Fruit fly (Drosophila melanogaster) whole organism, embryonic: ENCODE data around the gene GstD10.
A peak's percentile ranks its signal among the peaks of the same experiment; 100 is the strongest.

Source experiments
- Atf3 ChIP-seq: fragments of 200-800 bp; sonication (Bioruptor generic); optimal IDR thresholded peaks from 3 replicates; lab custom pipeline; 2016; ENCODE audit warnings: missing biosample characterization, missing genetic modification characterization
- Atf6 ChIP-seq: fragments of 200-800 bp; sonication (Bioruptor generic); IDR thresholded peaks from 2 replicates; pipeline ENCODE4 v1.3.6; 2022; ENCODE audit warnings: missing biosample characterization, missing genetic modification characterization
- C15 ChIP-seq: fragments of 200-800 bp; sonication (Bioruptor generic); IDR thresholded peaks from 3 replicates; pipeline ENCODE4 v1.3.6; 2022; ENCODE audit warnings: missing biosample characterization, missing genetic modification characterization
- CG10267 ChIP-seq: fragments of 200-800 bp; sonication (Bioruptor generic); optimal IDR thresholded peaks from 2 replicates; lab custom pipeline; 2018; ENCODE audit warnings: missing biosample characterization, mild to moderate bottlenecking, missing genetic modification characterization, moderate library complexity
- CG10321 ChIP-seq: fragments of 200-800 bp; sonication (Bioruptor generic); IDR thresholded peaks from 2 replicates; pipeline ENCODE4 v1.3.6; 2022; ENCODE audit warnings: missing biosample characterization, missing genetic modification characterization
- CG10431 ChIP-seq: fragments of 200-800 bp; sonication (Bioruptor generic); optimal IDR thresholded peaks from 3 replicates; lab custom pipeline; 2018; ENCODE audit warnings: missing biosample characterization, mild to moderate bottlenecking, missing genetic modification characterization
- CG14441 ChIP-seq: fragments of 200-800 bp; sonication (Bioruptor generic); IDR thresholded peaks from 2 replicates; pipeline ENCODE4 v1.3.6; 2022; ENCODE audit warnings: missing biosample characterization, missing genetic modification characterization
- CG17385 ChIP-seq: fragments of 200-800 bp; sonication (Bioruptor generic); optimal IDR thresholded peaks from 3 replicates; lab custom pipeline; 2018; ENCODE audit warnings: missing biosample characterization, mild to moderate bottlenecking, missing genetic modification characterization
- CG3163 ChIP-seq: fragments of 200-800 bp; sonication (Bioruptor generic); optimal IDR thresholded peaks from 3 replicates; lab custom pipeline; 2016; ENCODE audit warnings: missing biosample characterization, missing genetic modification characterization
- CG43689 ChIP-seq: fragments of 200-800 bp; sonication (Bioruptor generic); IDR thresholded peaks from 2 replicates; pipeline ENCODE4 v1.3.6; 2022; ENCODE audit warnings: missing biosample characterization, missing genetic modification characterization
- CG7556 ChIP-seq: fragments of 200-800 bp; sonication (Bioruptor generic); optimal IDR thresholded peaks from 2 replicates; lab custom pipeline; 2017; ENCODE audit warnings: missing biosample characterization, mild to moderate bottlenecking, missing genetic modification characterization
- CG8924 ChIP-seq: fragments of 200-800 bp; optimal IDR thresholded peaks from 3 replicates; lab custom pipeline; 2019; ENCODE audit warnings: missing biosample characterization, mild to moderate bottlenecking, missing genetic modification characterization, moderate library complexity
- CTCF ChIP-seq: fragments of 200-800 bp; sonication (Bioruptor generic); optimal IDR thresholded peaks from 2 replicates; lab custom pipeline; 2017; ENCODE audit warnings: missing biosample characterization, mild to moderate bottlenecking, missing genetic modification characterization, moderate library complexity
- CrebB ChIP-seq: fragments of 200-800 bp; sonication (Bioruptor generic); optimal IDR thresholded peaks from 3 replicates; lab custom pipeline; 2018; ENCODE audit warnings: missing biosample characterization, mild to moderate bottlenecking, missing genetic modification characterization
- Fer3 ChIP-seq: fragments of 200-800 bp; sonication (Bioruptor generic); optimal IDR thresholded peaks from 2 replicates; lab custom pipeline; 2018; ENCODE audit warnings: missing biosample characterization, mild to moderate bottlenecking, missing genetic modification characterization, moderate library complexity
- HLH3B ChIP-seq: fragments of 200-800 bp; sonication (Bioruptor generic); IDR thresholded peaks from 2 replicates; pipeline ENCODE4 v1.3.6; 2022; ENCODE audit warnings: missing biosample characterization, missing genetic modification characterization
- Hey ChIP-seq: fragments of 200-800 bp; sonication (Bioruptor generic); optimal IDR thresholded peaks from 3 replicates; lab custom pipeline; 2018; ENCODE audit warnings: missing biosample characterization, mild to moderate bottlenecking, missing genetic modification characterization
- Lim3 ChIP-seq: fragments of 200-800 bp; sonication (Bioruptor generic); IDR thresholded peaks from 2 replicates; pipeline ENCODE4 v1.3.6; 2022; ENCODE audit warnings: missing biosample characterization, missing genetic modification characterization
- Max ChIP-seq: fragments of 200-800 bp; sonication (Bioruptor generic); optimal IDR thresholded peaks from 2 replicates; lab custom pipeline; 2016; ENCODE audit warnings: missing biosample characterization, mild to moderate bottlenecking, missing genetic modification characterization
- Sin3A ChIP-seq: fragments of >200 bp; optimal IDR thresholded peaks from 2 replicates; lab custom pipeline; 2018
- Xrp1 ChIP-seq: fragments of 200-800 bp; sonication (Bioruptor generic); IDR thresholded peaks from 2 replicates; pipeline ENCODE4 v1.3.6; 2022; ENCODE audit warnings: missing biosample characterization, missing genetic modification characterization
- ab ChIP-seq: fragments of 200-800 bp; sonication (Bioruptor generic); optimal IDR thresholded peaks from 2 replicates; lab custom pipeline; 2016; ENCODE audit warnings: missing biosample characterization, missing genetic modification characterization
- amos ChIP-seq: fragments of 200-800 bp; sonication (Bioruptor generic); IDR thresholded peaks from 2 replicates; pipeline ENCODE4 v1.3.6; 2022; ENCODE audit warnings: missing biosample characterization, missing genetic modification characterization; ENCODE audit not compliant: partially characterized antibody
- btn ChIP-seq: fragments of 200-800 bp; sonication (Bioruptor generic); optimal IDR thresholded peaks from 2 replicates; lab custom pipeline; 2016; ENCODE audit warnings: missing biosample characterization, missing genetic modification characterization
- cg ChIP-seq: fragments of 200-800 bp; sonication (Bioruptor generic); optimal IDR thresholded peaks from 3 replicates; lab custom pipeline; 2019; ENCODE audit warnings: missing biosample characterization, mild to moderate bottlenecking, missing genetic modification characterization, moderate library complexity
- crp ChIP-seq, 2 experiments: fragments of 200-800 bp; sonication (Bioruptor generic); optimal IDR thresholded peaks; 2 replicates in 1 of 2; 3 replicates in 1 of 2; lab custom pipeline; 2017; ENCODE audit warnings: missing biosample characterization in 2 of 2, missing genetic modification characterization in 2 of 2, mild to moderate bottlenecking in 1 of 2, moderate library complexity in 1 of 2
- exex ChIP-seq: fragments of 200-800 bp; sonication (Bioruptor generic); optimal IDR thresholded peaks from 4 replicates; lab custom pipeline; 2018; ENCODE audit warnings: missing biosample characterization, mild to moderate bottlenecking, missing genetic modification characterization, moderate library complexity
- gsb-n ChIP-seq: fragments of 200-800 bp; sonication (Bioruptor generic); optimal IDR thresholded peaks from 3 replicates; lab custom pipeline; 2018; ENCODE audit warnings: missing biosample characterization, mild to moderate bottlenecking, missing genetic modification characterization
- her ChIP-seq: fragments of 200-800 bp; sonication (Bioruptor generic); optimal IDR thresholded peaks from 2 replicates; lab custom pipeline; 2016; ENCODE audit warnings: missing biosample characterization, missing genetic modification characterization
- jumu ChIP-seq: fragments of 200-800 bp; sonication (Bioruptor generic); optimal IDR thresholded peaks from 3 replicates; lab custom pipeline; 2016; ENCODE audit warnings: missing biosample characterization, missing genetic modification characterization
- pros ChIP-seq: fragments of 200-800 bp; sonication (Bioruptor generic); optimal IDR thresholded peaks from 3 replicates; lab custom pipeline; 2019; ENCODE audit warnings: missing biosample characterization, mild to moderate bottlenecking, missing genetic modification characterization, moderate library complexity
- ro ChIP-seq: fragments of 200-800 bp; sonication (Bioruptor generic); IDR thresholded peaks from 2 replicates; pipeline ENCODE4 v1.3.6; 2022; ENCODE audit warnings: missing biosample characterization, missing genetic modification characterization
- sd ChIP-seq: fragments of 200-800 bp; sonication (Bioruptor generic); optimal IDR thresholded peaks from 3 replicates; lab custom pipeline; 2018; ENCODE audit warnings: missing biosample characterization, mild to moderate bottlenecking, missing genetic modification characterization, moderate library complexity
- sens-2 ChIP-seq: fragments of 200-800 bp; sonication (Bioruptor generic); IDR thresholded peaks from 2 replicates; pipeline ENCODE4 v1.3.6; 2022; ENCODE audit warnings: missing biosample characterization, missing genetic modification characterization
- sim ChIP-seq: fragments of 200-800 bp; sonication (Bioruptor generic); IDR thresholded peaks from 2 replicates; pipeline ENCODE4 v1.3.6; 2022; ENCODE audit warnings: missing biosample characterization, missing genetic modification characterization
- stwl ChIP-seq: fragments of 200-800 bp; sonication (Bioruptor generic); optimal IDR thresholded peaks from 3 replicates; lab custom pipeline; 2018; ENCODE audit warnings: missing biosample characterization, mild to moderate bottlenecking, missing genetic modification characterization, moderate library complexity
- tin ChIP-seq: fragments of 200-800 bp; sonication (Bioruptor generic); optimal IDR thresholded peaks from 3 replicates; lab custom pipeline; 2016; ENCODE audit warnings: missing biosample characterization, missing genetic modification characterization
- tll ChIP-seq, 2 experiments: fragments of 200-800 bp in 1 of 2; fragments of >200 bp in 1 of 2; sonication (Bioruptor generic) in 1 of 2; optimal IDR thresholded peaks; 2 replicates each; lab custom pipeline; 2017 to 2019; ENCODE audit warnings: missing biosample characterization in 2 of 2, missing genetic modification characterization in 2 of 2, mild to moderate bottlenecking in 1 of 2, moderate library complexity in 1 of 2
- zfh1 ChIP-seq: fragments of 200-800 bp; sonication (Bioruptor generic); IDR thresholded peaks from 3 replicates; pipeline ENCODE4 v1.3.6; 2022; ENCODE audit warnings: missing biosample characterization, missing genetic modification characterization

Gene GstD10

DNA sequence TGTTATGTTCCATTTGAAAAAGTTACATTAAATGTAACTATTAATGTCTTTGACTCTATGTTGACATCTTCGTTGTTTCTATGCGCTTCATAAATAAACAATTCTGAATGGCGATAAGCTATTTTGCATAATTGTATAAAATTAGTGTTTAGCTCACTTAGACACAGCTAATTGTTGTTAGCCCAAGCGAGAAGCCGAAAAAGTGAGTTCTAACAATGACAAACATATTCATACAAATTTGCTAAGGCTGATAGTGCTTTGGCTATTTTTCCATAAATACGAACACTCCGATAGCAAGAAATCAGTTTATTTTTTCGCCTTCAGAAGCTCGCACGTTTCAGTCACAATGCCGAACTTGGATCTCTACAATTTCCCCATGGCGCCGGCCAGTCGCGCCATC is 12.7 kb upstream of the GstD10 start, which contains the start of gene GstD7:
Gene GstD7 (plus strand): TSS at position 301 of the 400 bp plus-strand sequence.
- no peak for TF ChIP-seq Max (GFP tag; lab: Kevin White, UChicago)
- no peak for TF ChIP-seq ab
- no peak for TF ChIP-seq Hey (tag; lab: Kevin White, UChicago)
- TF ChIP-seq Xrp1 (GFP tag; lab: Robert Waterston, UW), result no peak
- TF ChIP-seq sim (GFP tag; lab: Robert Waterston, UW), result no peak
- TF ChIP-seq sens-2 (GFP tag; lab: Robert Waterston, UW), result no peak
- TF ChIP-seq CG10431 (GFP tag; lab: Kevin White, UChicago), result no peak
- TF ChIP-seq C15 (GFP tag; lab: Robert Waterston, UW), result no peak
- no peak for TF ChIP-seq Atf6 (GFP tag; lab: Robert Waterston, UW)
- no peak for TF ChIP-seq zfh1
- TF ChIP-seq crp (GFP tag; optimal IDR thresholded peaks at IDR 0.05; lab: Kevin White, UChicago), result no peak
- no peak for TF ChIP-seq CG10321 (GFP tag; lab: Robert Waterston, UW)
- TF ChIP-seq tin (GFP tag; lab: Kevin White, UChicago), result no peak
- no peak for TF ChIP-seq CG14441 (GFP tag; lab: Robert Waterston, UW)
- no peak for TF ChIP-seq CG43689 (GFP tag; lab: Robert Waterston, UW)
- no peak for TF ChIP-seq exex
- TF ChIP-seq CG17385 (GFP tag; lab: Kevin White, UChicago), result no peak
- no peak for TF ChIP-seq Lim3 (GFP tag; lab: Robert Waterston, UW)
- no peak for TF ChIP-seq tll (GFP tag; optimal IDR thresholded peaks at IDR 0.05; lab: Kevin White, UChicago)

DNA sequence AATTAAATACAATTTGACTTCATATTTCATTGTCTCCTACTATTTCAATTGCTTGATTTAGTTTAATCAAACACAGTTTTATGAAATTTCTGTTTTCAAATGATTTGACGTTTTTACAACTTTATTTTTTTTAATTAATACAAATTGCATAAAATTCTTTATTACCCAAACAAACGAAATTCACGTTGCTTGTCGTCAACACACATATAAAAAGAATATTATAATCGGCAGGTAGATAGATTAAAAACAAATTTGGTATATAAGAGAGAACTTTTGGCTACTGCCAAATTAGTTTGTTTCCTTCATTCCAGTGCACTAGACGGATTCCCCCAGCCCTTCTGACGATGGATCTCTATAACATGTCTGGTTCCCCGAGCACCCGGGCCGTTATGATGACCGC is 11.3 kb upstream of the GstD10 start, which contains the start of gene GstD6:
Gene GstD6 (plus strand): TSS at position 301 of the 400 bp plus-strand sequence.
- TF ChIP-seq Sin3A (lab: Kevin White, UChicago), result no peak

DNA sequence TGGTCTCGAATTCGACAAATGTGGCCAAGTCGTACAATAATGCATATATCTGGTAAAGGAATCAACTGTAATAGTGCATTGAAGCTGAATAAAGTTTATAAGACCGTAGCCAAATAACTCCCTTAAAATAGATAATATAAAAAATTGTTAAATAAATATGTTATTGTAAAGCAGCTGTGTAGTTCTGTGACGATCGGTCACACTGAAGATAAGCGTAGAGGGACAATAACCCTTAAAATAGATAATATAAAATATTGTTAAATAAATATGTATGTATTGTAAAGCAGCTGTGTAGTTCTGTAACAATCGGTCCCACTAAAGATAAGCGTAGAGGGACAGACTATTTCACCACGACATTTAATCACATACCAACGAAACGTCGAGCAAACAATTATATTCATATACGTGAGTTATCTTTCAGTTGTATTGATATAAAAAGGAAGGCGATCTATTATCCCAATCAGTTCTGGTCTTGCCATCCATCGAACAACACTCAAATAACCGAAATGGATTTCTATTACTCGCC is 9.8 kb upstream of the GstD10 start, which contains the start of gene GstD5:
Gene GstD5 (plus strand): TSS at position 476 of the 526 bp plus-strand sequence.
- 0 out of 2 replicates have a peak, but pooled peaks have one; percentile 8 for TF ChIP-seq amos (GFP tag; lab: Robert Waterston, UW)
- peak; percentile 98 for TF ChIP-seq stwl (tag; lab: Kevin White, UChicago)
- no peak for TF ChIP-seq ro (GFP tag; lab: Robert Waterston, UW)
- no peak for TF ChIP-seq Fer3 (tag; lab: Kevin White, UChicago)
- no peak for TF ChIP-seq sd (tag; lab: Kevin White, UChicago)
- no peak for TF ChIP-seq Atf3 (GFP tag; lab: Kevin White, UChicago)
- TF ChIP-seq CG8924 (tag; lab: Kevin White, UChicago), result peak; percentile 2
- peak; percentile 10 for TF ChIP-seq cg (GFP tag; lab: Kevin White, UChicago)
- TF ChIP-seq pros (GFP tag; lab: Kevin White, UChicago), result no peak
- TF ChIP-seq gsb-n (tag; lab: Kevin White, UChicago), result no peak
- no peak for TF ChIP-seq btn (GFP tag; lab: Kevin White, UChicago)
- no peak for TF ChIP-seq sens-2 (GFP tag; lab: Robert Waterston, UW)
- TF ChIP-seq CrebB (tag; lab: Kevin White, UChicago), result no peak
- no peak for TF ChIP-seq CG7556 (GFP tag; lab: Kevin White, UChicago)
- peak; percentile 62 for TF ChIP-seq exex
- TF ChIP-seq jumu, result no peak
- TF ChIP-seq HLH3B (GFP tag; lab: Robert Waterston, UW), result no peak
- no peak for TF ChIP-seq CTCF (GFP tag; lab: Kevin White, UChicago)
- TF ChIP-seq CG10267 (tag; lab: Kevin White, UChicago), result peak; percentile 5
- no peak for TF ChIP-seq her (GFP tag; lab: Kevin White, UChicago)
- no peak for TF ChIP-seq CG3163 (GFP tag; lab: Kevin White, UChicago)
